Fruit fly (Drosophila melanogaster) whole organism, embryonic: ENCODE measurements around the gene Jhbp3.

ENCODE experiments used
- Adf1 ChIP-seq: fragments of 200-800 bp; sonication (Bioruptor generic); IDR thresholded peaks from 2 replicates; pipeline ENCODE4 v1.3.6; 2022; ENCODE audit warnings: missing biosample characterization, missing genetic modification characterization
- Asciz ChIP-seq: fragments of 200-800 bp; sonication (Bioruptor generic); optimal IDR thresholded peaks from 2 replicates; lab custom pipeline; 2017; ENCODE audit warnings: missing biosample characterization, mild to moderate bottlenecking, missing genetic modification characterization, missing genetic modification reagents
- Atf3 ChIP-seq: fragments of 200-800 bp; sonication (Bioruptor generic); optimal IDR thresholded peaks from 3 replicates; lab custom pipeline; 2016; ENCODE audit warnings: missing biosample characterization, missing genetic modification characterization
- Atf6 ChIP-seq: fragments of 200-800 bp; sonication (Bioruptor generic); IDR thresholded peaks from 2 replicates; pipeline ENCODE4 v1.3.6; 2022; ENCODE audit warnings: missing biosample characterization, missing genetic modification characterization
- B-H2 ChIP-seq: fragments of 200-800 bp; sonication (Bioruptor generic); optimal IDR thresholded peaks from 2 replicates; lab custom pipeline; 2018; ENCODE audit warnings: missing biosample characterization, mild to moderate bottlenecking, missing genetic modification characterization
- Bdp1 ChIP-seq: fragments of 200-800 bp; sonication (Bioruptor generic); optimal IDR thresholded peaks from 3 replicates; lab custom pipeline; 2016; ENCODE audit warnings: missing biosample characterization, missing genetic modification characterization
- C15 ChIP-seq: fragments of 200-800 bp; sonication (Bioruptor generic); IDR thresholded peaks from 3 replicates; pipeline ENCODE4 v1.3.6; 2022; ENCODE audit warnings: missing biosample characterization, missing genetic modification characterization
- CG12391 ChIP-seq: fragments of 200-800 bp; sonication (Bioruptor generic); optimal IDR thresholded peaks from 3 replicates; lab custom pipeline; 2018; ENCODE audit warnings: missing biosample characterization, mild to moderate bottlenecking, missing genetic modification characterization, moderate library complexity
- CG12942 ChIP-seq: fragments of 200-800 bp; sonication (Bioruptor generic); optimal IDR thresholded peaks from 3 replicates; lab custom pipeline; 2016; ENCODE audit warnings: missing biosample characterization, missing genetic modification characterization
- CG13775 ChIP-seq: fragments of 200-800 bp; sonication (Bioruptor generic); optimal IDR thresholded peaks from 3 replicates; lab custom pipeline; 2017; ENCODE audit warnings: missing biosample characterization, mild to moderate bottlenecking, missing genetic modification characterization
- CG13894 ChIP-seq: fragments of 200-800 bp; sonication (Bioruptor generic); optimal IDR thresholded peaks from 3 replicates; lab custom pipeline; 2018; ENCODE audit warnings: missing biosample characterization, mild to moderate bottlenecking, missing genetic modification characterization, moderate library complexity
- CG14050 ChIP-seq: fragments of 200-800 bp; sonication (Bioruptor generic); IDR thresholded peaks from 3 replicates; pipeline ENCODE4 v1.3.6; 2022; ENCODE audit warnings: missing biosample characterization, missing genetic modification characterization
- CG15601 ChIP-seq: fragments of 200-800 bp; sonication (Bioruptor generic); optimal IDR thresholded peaks from 3 replicates; lab custom pipeline; 2019; ENCODE audit warnings: missing biosample characterization, mild to moderate bottlenecking, missing genetic modification characterization, moderate library complexity
- CG1603 ChIP-seq: fragments of 200-800 bp; sonication (Bioruptor generic); optimal IDR thresholded peaks from 2 replicates; lab custom pipeline; 2019; ENCODE audit warnings: missing biosample characterization, mild to moderate bottlenecking, missing genetic modification characterization, moderate library complexity
- CG17802 ChIP-seq: fragments of 200-800 bp; sonication (Bioruptor generic); optimal IDR thresholded peaks from 2 replicates; lab custom pipeline; 2018; ENCODE audit warnings: missing biosample characterization, mild to moderate bottlenecking, missing genetic modification characterization, moderate library complexity
- CG17829 ChIP-seq: fragments of 200-800 bp; optimal IDR thresholded peaks from 2 replicates; lab custom pipeline; 2019; ENCODE audit warnings: missing biosample characterization, mild to moderate bottlenecking, missing genetic modification characterization, moderate library complexity
- CG18599 ChIP-seq: fragments of 200-800 bp; sonication (Bioruptor generic); optimal IDR thresholded peaks from 3 replicates; lab custom pipeline; 2017; ENCODE audit warnings: missing biosample characterization, missing genetic modification characterization, mild to moderate bottlenecking, moderate library complexity, missing genetic modification reagents
- CG2129 ChIP-seq: fragments of 200-800 bp; sonication (Bioruptor generic); IDR thresholded peaks from 2 replicates; pipeline ENCODE4 v1.3.6; 2022; ENCODE audit warnings: missing biosample characterization, missing genetic modification characterization; ENCODE audit not compliant: partially characterized antibody
- CG3281 ChIP-seq: fragments of 200-800 bp; sonication (Bioruptor generic); optimal IDR thresholded peaks from 3 replicates; lab custom pipeline; 2017; ENCODE audit warnings: missing biosample characterization, mild to moderate bottlenecking, missing genetic modification characterization
- CG5953 ChIP-seq: fragments of 200-800 bp; sonication (Bioruptor generic); IDR thresholded peaks from 2 replicates; pipeline ENCODE4 v1.3.6; 2022; ENCODE audit warnings: missing biosample characterization, missing genetic modification characterization
- CG6813 ChIP-seq: fragments of 200-800 bp; sonication (Bioruptor generic); optimal IDR thresholded peaks from 2 replicates; lab custom pipeline; 2017; ENCODE audit warnings: missing biosample characterization, missing genetic modification characterization, mild to moderate bottlenecking, moderate library complexity, missing genetic modification reagents
- CG6854 ChIP-seq: fragments of 200-800 bp; sonication (Bioruptor generic); optimal IDR thresholded peaks from 3 replicates; lab custom pipeline; 2017; ENCODE audit warnings: missing biosample characterization, mild to moderate bottlenecking, missing genetic modification characterization
- CG7839 ChIP-seq: fragments of 200-800 bp; sonication (Bioruptor generic); optimal IDR thresholded peaks from 3 replicates; lab custom pipeline; 2018; ENCODE audit warnings: missing biosample characterization, mild to moderate bottlenecking, missing genetic modification characterization, moderate library complexity
- CG8281 ChIP-seq: fragments of 200-800 bp; sonication (Bioruptor generic); optimal IDR thresholded peaks from 2 replicates; lab custom pipeline; 2018; ENCODE audit warnings: missing biosample characterization, mild to moderate bottlenecking, missing genetic modification characterization, moderate library complexity
- CG8290 ChIP-seq, 3 experiments: fragments of 200-800 bp; sonication (Bioruptor generic); optimal IDR thresholded peaks; 2 replicates each; lab custom pipeline; 2016 to 2019; ENCODE audit warnings: missing biosample characterization in 3 of 3, missing genetic modification characterization in 3 of 3, mild to moderate bottlenecking in 2 of 3, moderate library complexity in 1 of 3
- CrebB ChIP-seq: fragments of 200-800 bp; sonication (Bioruptor generic); optimal IDR thresholded peaks from 3 replicates; lab custom pipeline; 2018; ENCODE audit warnings: missing biosample characterization, mild to moderate bottlenecking, missing genetic modification characterization
- Ets65A ChIP-seq: fragments of 200-800 bp; sonication (Bioruptor generic); peaks from one replicate; lab custom pipeline; 2016; ENCODE audit warnings: missing biosample characterization, missing genetic modification characterization
- Fer3 ChIP-seq: fragments of 200-800 bp; sonication (Bioruptor generic); optimal IDR thresholded peaks from 2 replicates; lab custom pipeline; 2018; ENCODE audit warnings: missing biosample characterization, mild to moderate bottlenecking, missing genetic modification characterization, moderate library complexity
- GATAe ChIP-seq: fragments of 200-800 bp; sonication (Bioruptor generic); conservative IDR thresholded peaks from 2 replicates; pipeline ENCODE4 v1.3.6; 2022; ENCODE audit warnings: missing biosample characterization, missing genetic modification characterization
- HHEX ChIP-seq: fragments of 200-800 bp; sonication (Bioruptor generic); optimal IDR thresholded peaks from 3 replicates; lab custom pipeline; 2017; ENCODE audit warnings: missing biosample characterization, mild to moderate bottlenecking, missing genetic modification characterization, missing genetic modification reagents
- HLH3B ChIP-seq: fragments of 200-800 bp; sonication (Bioruptor generic); IDR thresholded peaks from 2 replicates; pipeline ENCODE4 v1.3.6; 2022; ENCODE audit warnings: missing biosample characterization, missing genetic modification characterization
- Lpt ChIP-seq: fragments of >200 bp; optimal IDR thresholded peaks from 2 replicates; lab custom pipeline; 2018; ENCODE audit warnings: missing biosample characterization, missing genetic modification characterization
- MBD-R2 ChIP-seq: fragments of 200-800 bp; sonication (Bioruptor generic); IDR thresholded peaks from 2 replicates; pipeline ENCODE4 v1.3.6; 2022; ENCODE audit warnings: missing biosample characterization, missing genetic modification characterization
- MTF-1 ChIP-seq: fragments of 200-800 bp; sonication (Bioruptor generic); optimal IDR thresholded peaks from 2 replicates; lab custom pipeline; 2018; ENCODE audit warnings: missing biosample characterization, mild to moderate bottlenecking, missing genetic modification characterization, borderline replicate concordance
- NC2β ChIP-seq: fragments of 200-800 bp; sonication (Bioruptor generic); optimal IDR thresholded peaks from 2 replicates; lab custom pipeline; 2016; ENCODE audit warnings: missing biosample characterization, missing genetic modification characterization
- Nf-YB ChIP-seq: fragments of 200-800 bp; sonication (Bioruptor generic); optimal IDR thresholded peaks from 3 replicates; lab custom pipeline; 2019; ENCODE audit warnings: missing biosample characterization, mild to moderate bottlenecking, missing genetic modification characterization, moderate library complexity
- bbx ChIP-seq: fragments of 200-800 bp; sonication (Bioruptor generic); IDR thresholded peaks from 2 replicates; pipeline ENCODE4 v1.3.6; 2022; ENCODE audit warnings: missing biosample characterization, missing genetic modification characterization; ENCODE audit not compliant: partially characterized antibody
- eve ChIP-seq, 2 experiments: fragments of >200 bp; optimal IDR thresholded peaks; 2 replicates each; lab custom pipeline; 2017; ENCODE audit warnings: missing biosample characterization in 2 of 2, missing genetic modification characterization in 2 of 2
- h ChIP-seq: fragments of >200 bp; optimal IDR thresholded peaks from 2 replicates; lab custom pipeline; 2017
- lab ChIP-seq: fragments of 200-800 bp; sonication (Bioruptor generic); optimal IDR thresholded peaks from 3 replicates; lab custom pipeline; 2017; ENCODE audit warnings: missing biosample characterization, missing genetic modification characterization, mild to moderate bottlenecking, moderate library complexity, missing genetic modification reagents
- lbe ChIP-seq: fragments of 200-800 bp; sonication (Bioruptor generic); optimal IDR thresholded peaks from 2 replicates; lab custom pipeline; 2016; ENCODE audit warnings: missing biosample characterization, mild to moderate bottlenecking, missing genetic modification characterization
- nmo ChIP-seq: fragments of 200-800 bp; sonication (Bioruptor generic); optimal IDR thresholded peaks from 2 replicates; lab custom pipeline; 2018; ENCODE audit warnings: missing biosample characterization, mild to moderate bottlenecking, missing genetic modification characterization, moderate library complexity
- salm ChIP-seq: fragments of 200-800 bp; sonication (Bioruptor generic); optimal IDR thresholded peaks from 2 replicates; lab custom pipeline; 2018; ENCODE audit warnings: missing biosample characterization, mild to moderate bottlenecking, missing genetic modification characterization
- sc ChIP-seq, 3 experiments: fragments of >200 bp in 2 of 3; fragments of 200-800 bp in 1 of 3; sonication (Bioruptor generic) in 1 of 3; optimal IDR thresholded peaks; 2 replicates in 2 of 3; 3 replicates in 1 of 3; lab custom pipeline; 2017; ENCODE audit warnings: mild to moderate bottlenecking in 1 of 3, missing biosample characterization in 1 of 3, missing genetic modification characterization in 1 of 3, missing genetic modification reagents in 1 of 3
- sd ChIP-seq: fragments of 200-800 bp; sonication (Bioruptor generic); optimal IDR thresholded peaks from 3 replicates; lab custom pipeline; 2018; ENCODE audit warnings: missing biosample characterization, mild to moderate bottlenecking, missing genetic modification characterization, moderate library complexity
- shn ChIP-seq: fragments of 200-800 bp; sonication (Bioruptor generic); optimal IDR thresholded peaks from 3 replicates; lab custom pipeline; 2016; ENCODE audit warnings: missing biosample characterization, missing genetic modification characterization
- tll ChIP-seq, 2 experiments: fragments of 200-800 bp in 1 of 2; fragments of >200 bp in 1 of 2; sonication (Bioruptor generic) in 1 of 2; optimal IDR thresholded peaks; 2 replicates each; lab custom pipeline; 2017 to 2019; ENCODE audit warnings: missing biosample characterization in 2 of 2, missing genetic modification characterization in 2 of 2, mild to moderate bottlenecking in 1 of 2, moderate library complexity in 1 of 2
- trem ChIP-seq: fragments of 200-800 bp; optimal IDR thresholded peaks from 3 replicates; lab custom pipeline; 2019; ENCODE audit warnings: missing biosample characterization, mild to moderate bottlenecking, missing genetic modification characterization, moderate library complexity
- yki ChIP-seq: fragments of >200 bp; optimal IDR thresholded peaks from 3 replicates; lab custom pipeline; 2018

Jhbp3 gene

DNA sequence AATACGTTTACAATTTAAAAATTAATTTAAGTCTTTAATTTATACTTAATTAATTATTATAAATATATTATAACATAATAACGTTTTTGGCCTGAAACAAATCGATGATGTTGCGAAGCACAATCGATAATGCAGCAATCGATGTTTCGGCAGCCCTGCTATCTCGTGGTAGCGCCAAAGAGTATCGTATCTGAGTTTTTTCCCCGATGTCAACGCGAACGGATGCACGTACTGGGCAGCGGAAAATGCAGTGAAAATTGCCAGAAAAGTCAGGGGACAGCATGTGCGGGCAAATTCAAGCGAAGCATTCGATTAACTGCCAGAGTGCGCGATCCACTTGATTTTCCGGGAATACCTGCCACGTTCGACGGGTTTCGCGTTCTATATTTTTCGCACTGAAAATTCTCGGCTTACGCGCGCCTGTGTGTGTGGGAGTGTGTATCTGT, 44.7 kb downstream of the Jhbp3 start, which contains the start of gene Cdep (continued):
- TF ChIP-seq bbx (GFP tag; lab: Robert Waterston, UW): peak; percentile 97
- peak; percentile 56 for TF ChIP-seq CG1603
- peak; percentile 27 for TF ChIP-seq CG8290 (GFP tag; optimal IDR thresholded peaks at IDR 0.05; lab: Kevin White, UChicago)
- TF ChIP-seq CG8290 (tag; optimal IDR thresholded peaks at IDR 0.05; lab: Kevin White, UChicago): peak in 1 of 2 experiments; percentile 74
- TF ChIP-seq lab (GFP tag; lab: Kevin White, UChicago): peak; percentile 64
- TF ChIP-seq CG6854 (GFP tag; lab: Kevin White, UChicago): no peak
- TF ChIP-seq salm (tag; lab: Kevin White, UChicago): no peak
- TF ChIP-seq CG12942 (GFP tag; lab: Kevin White, UChicago): peak; percentile 4
- no peak for TF ChIP-seq Lpt
- TF ChIP-seq Fer3 (tag; lab: Kevin White, UChicago): peak; percentile 21
- TF ChIP-seq Nf-YB (GFP tag; lab: Kevin White, UChicago): no peak
- 0 out of 2 replicates have a peak, but pooled peaks have one; percentile 5 for TF ChIP-seq Adf1 (GFP tag; lab: Robert Waterston, UW)
- TF ChIP-seq B-H2: peak; percentile 80
- TF ChIP-seq Bdp1: no peak
- TF ChIP-seq HHEX (GFP tag; lab: Kevin White, UChicago): peak; percentile 42
- peak; percentile 53 for TF ChIP-seq nmo (GFP tag; lab: Kevin White, UChicago)
- TF ChIP-seq CG2129: peak; percentile 83
- TF ChIP-seq h (lab: Kevin White, UChicago): no peak
- TF ChIP-seq C15 (GFP tag; lab: Robert Waterston, UW): no peak
- TF ChIP-seq CG18599: no peak
- TF ChIP-seq CG17802 (tag; lab: Kevin White, UChicago): no peak
- TF ChIP-seq trem (tag; lab: Kevin White, UChicago): peak; percentile 93
- no peak for TF ChIP-seq sc (optimal IDR thresholded peaks at IDR 0.05; lab: Kevin White, UChicago)
- peak; percentile 10 for TF ChIP-seq sc (GFP tag; optimal IDR thresholded peaks at IDR 0.05; lab: Kevin White, UChicago)
- no peak for TF ChIP-seq GATAe (GFP tag; lab: Robert Waterston, UW)
- TF ChIP-seq yki (lab: Kevin White, UChicago): no peak
- TF ChIP-seq MTF-1: no peak
- TF ChIP-seq lbe (GFP tag; lab: Kevin White, UChicago): peak; percentile 9
- peak; percentile 53 for TF ChIP-seq CG7839 (tag; lab: Kevin White, UChicago)
- no peak for TF ChIP-seq Ets65A (GFP tag; lab: Kevin White, UChicago)
- TF ChIP-seq CG13894: peak; percentile 54
- peak; percentile 67 for TF ChIP-seq CG12391 (tag; lab: Kevin White, UChicago)
- peak; percentile 6 for TF ChIP-seq NC2β
- TF ChIP-seq sd (tag; lab: Kevin White, UChicago): no peak
- TF ChIP-seq CG6813 (GFP tag; lab: Kevin White, UChicago): no peak
- peak; percentile 57 for TF ChIP-seq CG15601 (tag; lab: Kevin White, UChicago)
- peak; percentile 74 for TF ChIP-seq CG17829 (tag; lab: Kevin White, UChicago)
- TF ChIP-seq Atf3 (GFP tag; lab: Kevin White, UChicago): no peak
- TF ChIP-seq CG14050 (GFP tag; lab: Robert Waterston, UW): no peak
- no peak for TF ChIP-seq shn
- no peak for TF ChIP-seq eve (GFP tag; optimal IDR thresholded peaks at IDR 0.05; lab: Kevin White, UChicago)
- TF ChIP-seq tll (GFP tag; optimal IDR thresholded peaks at IDR 0.05; lab: Kevin White, UChicago): peak in 1 of 2 experiments; percentile 13
- TF ChIP-seq Atf6 (GFP tag; lab: Robert Waterston, UW): no peak
- no peak for TF ChIP-seq CG8281 (tag; lab: Kevin White, UChicago)
- TF ChIP-seq CrebB (tag; lab: Kevin White, UChicago): peak; percentile 29
- TF ChIP-seq HLH3B: no peak
- no peak for TF ChIP-seq Asciz (GFP tag; lab: Kevin White, UChicago)
- TF ChIP-seq CG3281 (GFP tag; lab: Kevin White, UChicago): peak; percentile 58
- peak; percentile 36 for TF ChIP-seq CG13775 (GFP tag; lab: Kevin White, UChicago)
- TF ChIP-seq MBD-R2 (GFP tag; lab: Robert Waterston, UW): peak; percentile 37; the same call in 1 of the 2 replicates
- 0 out of 2 replicates have a peak, but pooled peaks have one; percentile 27 for TF ChIP-seq CG5953
